Worm (Caenorhabditis elegans) whole organism, young adult: ENCODE results near the gene trpp-9.
A peak's percentile ranks its signal among the peaks of the same experiment; 100 is the strongest.

Experiments used
- B0035.1 ChIP-seq: sonication (generic microtip); optimal IDR thresholded peaks from 2 replicates; lab custom pipeline; 2016; ENCODE audit warnings: missing genetic modification characterization, mild to moderate bottlenecking, missing compliant biosample characterization, missing genotype, missing genetic modification reagents
- C17E4.6 ChIP-seq: fragments of 200-800 bp; sonication (Bioruptor generic); IDR thresholded peaks from 2 replicates; pipeline ENCODE4 v1.3.6; 2022; ENCODE audit warnings: missing genetic modification reagents, missing genetic modification characterization, missing compliant biosample characterization
- F10E7.11 ChIP-seq: sonication (generic microtip); optimal IDR thresholded peaks from 2 replicates; lab custom pipeline; 2017; ENCODE audit warnings: mild to moderate bottlenecking, missing genetic modification characterization, moderate library complexity, missing compliant biosample characterization
- F22D6.2 ChIP-seq: sonication (generic microtip); optimal IDR thresholded peaks from 2 replicates; lab custom pipeline; 2016; ENCODE audit warnings: mild to moderate bottlenecking, missing genetic modification characterization, missing compliant biosample characterization
- F39B2.1 ChIP-seq: fragments of 200-800 bp; sonication (Bioruptor generic); IDR thresholded peaks from 2 replicates; pipeline ENCODE4 v1.3.6; 2022; ENCODE audit warnings: missing genetic modification reagents, missing genetic modification characterization, missing compliant biosample characterization
- F55B11.4 ChIP-seq: sonication (generic microtip); optimal IDR thresholded peaks from 2 replicates; lab custom pipeline; 2016; ENCODE audit warnings: missing compliant biosample characterization, missing genetic modification characterization, borderline replicate concordance; ENCODE audit not compliant: insufficient read depth
- K11D2.4 ChIP-seq: fragments of 200-800 bp; sonication (Bioruptor generic); IDR thresholded peaks from 2 replicates; pipeline ENCODE4 v1.3.6; 2022; ENCODE audit warnings: missing genetic modification reagents, missing genetic modification characterization, missing compliant biosample characterization
- K12H6.12 ChIP-seq: fragments of 200-800 bp; sonication (Bioruptor generic); optimal IDR thresholded peaks from 2 replicates; lab custom pipeline; 2018; ENCODE audit warnings: mild to moderate bottlenecking, missing genetic modification characterization, missing compliant biosample characterization
- T07F8.4 ChIP-seq: sonication (generic microtip); optimal IDR thresholded peaks from 2 replicates; lab custom pipeline; 2016; ENCODE audit warnings: mild to moderate bottlenecking, missing genetic modification characterization, moderate library complexity, missing compliant biosample characterization
- Y56A3A.18 ChIP-seq: fragments of 200-800 bp; sonication (Bioruptor generic); IDR thresholded peaks from 2 replicates; pipeline ENCODE4 v1.3.6; 2022; ENCODE audit warnings: missing genetic modification reagents, missing genetic modification characterization, missing compliant biosample characterization
- ZK185.1 ChIP-seq: sonication (generic microtip); optimal IDR thresholded peaks from 2 replicates; lab custom pipeline; 2016; ENCODE audit warnings: mild to moderate bottlenecking, missing genetic modification characterization, missing compliant biosample characterization; ENCODE audit not compliant: poor library complexity, severe bottlenecking
- ama-1 ChIP-seq, 3 experiments: fragments of 150-350 bp in 1 of 3; sonication (generic microtip) in 2 of 3; optimal IDR thresholded peaks; 2 replicates each; lab custom pipeline; 2014 to 2018; ENCODE audit warnings: missing biosample characterization in 2 of 3, missing genetic modification characterization in 2 of 3, missing genetic modification reagents in 2 of 3
- aptf-3 ChIP-seq: fragments of 200-800 bp; sonication (Bioruptor generic); IDR thresholded peaks from 2 replicates; pipeline ENCODE4 v1.3.6; 2022; ENCODE audit warnings: missing genetic modification characterization, missing compliant biosample characterization
- atf-7 ChIP-seq: sonication (generic microtip); optimal IDR thresholded peaks from 2 replicates; lab custom pipeline; 2017; ENCODE audit warnings: mild to moderate bottlenecking, missing genetic modification characterization, missing compliant biosample characterization
- attf-6 ChIP-seq: fragments of 200-800 bp; sonication (Bioruptor generic); IDR thresholded peaks from 2 replicates; pipeline ENCODE4 v1.3.6; 2022; ENCODE audit warnings: missing genetic modification reagents, missing genetic modification characterization, missing compliant biosample characterization
- cebp-1 ChIP-seq, 2 experiments: fragments of 200-800 bp in 1 of 2; sonication (Bioruptor generic) in 1 of 2; sonication (generic microtip) in 1 of 2; IDR thresholded peaks in 1 of 2; optimal IDR thresholded peaks in 1 of 2; 2 replicates each; pipeline versions ENCODE4 v1.3.6 to Lab custom; 2017 to 2022; ENCODE audit warnings: missing compliant biosample characterization in 2 of 2, missing genetic modification characterization in 2 of 2, mild to moderate bottlenecking in 1 of 2, missing genetic modification reagents in 1 of 2, moderate library complexity in 1 of 2
- cebp-2 ChIP-seq: fragments of 200-800 bp; sonication (Bioruptor generic); IDR thresholded peaks from 2 replicates; pipeline ENCODE4 v1.3.6; 2022; ENCODE audit warnings: missing genetic modification characterization, missing compliant biosample characterization
- ceh-79 ChIP-seq: sonication (generic microtip); optimal IDR thresholded peaks from 2 replicates; lab custom pipeline; 2017; ENCODE audit warnings: mild to moderate bottlenecking, missing genetic modification characterization, missing compliant biosample characterization
- chd-7 ChIP-seq: sonication (generic microtip); optimal IDR thresholded peaks from 2 replicates; lab custom pipeline; 2016; ENCODE audit warnings: mild to moderate bottlenecking, missing genetic modification characterization, moderate library complexity, missing compliant biosample characterization
- gei-17 ChIP-seq: fragments of 200-800 bp; sonication (Bioruptor generic); optimal IDR thresholded peaks from 2 replicates; lab custom pipeline; 2018; ENCODE audit warnings: mild to moderate bottlenecking, missing genetic modification characterization, missing compliant biosample characterization
- hmg-20 ChIP-seq: fragments of 200-800 bp; sonication (Bioruptor generic); IDR thresholded peaks from 2 replicates; pipeline ENCODE4 v1.3.6; 2022; ENCODE audit warnings: missing genetic modification reagents, missing genetic modification characterization, missing compliant biosample characterization
- let-607 ChIP-seq, 2 experiments: fragments of 200-800 bp in 1 of 2; sonication (Bioruptor generic) in 1 of 2; sonication (generic microtip) in 1 of 2; optimal IDR thresholded peaks; 2 replicates each; lab custom pipeline; 2016 to 2018; ENCODE audit warnings: mild to moderate bottlenecking in 2 of 2, missing compliant biosample characterization in 2 of 2, missing genetic modification characterization in 2 of 2, moderate library complexity in 2 of 2, missing genotype in 1 of 2
- lin-35 ChIP-seq, 3 experiments: fragments of 150-350 bp in 2 of 3; sonication (generic microtip) in 1 of 3; optimal IDR thresholded peaks; 2 replicates each; lab custom pipeline; 2014 to 2018; ENCODE audit warnings: missing biosample characterization in 3 of 3, missing genetic modification characterization in 3 of 3, missing genetic modification reagents in 3 of 3
- lin-54 ChIP-seq: fragments of 200-800 bp; sonication (Bioruptor generic); optimal IDR thresholded peaks from 2 replicates; lab custom pipeline; 2018; ENCODE audit warnings: mild to moderate bottlenecking, missing genetic modification characterization, missing compliant biosample characterization
- lsy-27 ChIP-seq: sonication (generic microtip); optimal IDR thresholded peaks from 2 replicates; lab custom pipeline; 2017; ENCODE audit warnings: missing genetic modification characterization, mild to moderate bottlenecking, missing compliant biosample characterization, antibody characterized with exemption, missing genotype, borderline replicate concordance; ENCODE audit not compliant: insufficient read depth
- madf-3 ChIP-seq: fragments of 200-800 bp; sonication (Bioruptor generic); IDR thresholded peaks from 2 replicates; pipeline ENCODE4 v1.3.6; 2022; ENCODE audit warnings: missing genetic modification reagents, missing genetic modification characterization, missing compliant biosample characterization
- madf-8 ChIP-seq: fragments of 200-800 bp; sonication (Bioruptor generic); conservative IDR thresholded peaks from 2 replicates; pipeline ENCODE4 v1.3.6; 2022; ENCODE audit warnings: missing genetic modification reagents, missing genetic modification characterization, missing compliant biosample characterization
- mcd-1 ChIP-seq: fragments of 200-800 bp; sonication (Bioruptor generic); IDR thresholded peaks from 2 replicates; pipeline ENCODE4 v1.3.6; 2022; ENCODE audit warnings: missing genetic modification reagents, missing genetic modification characterization, missing compliant biosample characterization
- nfya-2 ChIP-seq: fragments of 200-800 bp; sonication (Bioruptor generic); IDR thresholded peaks from 2 replicates; pipeline ENCODE4 v1.3.6; 2022; ENCODE audit warnings: missing genetic modification reagents, missing genetic modification characterization, missing compliant biosample characterization
- nhr-120 ChIP-seq: fragments of 200-800 bp; sonication (Bioruptor generic); IDR thresholded peaks from 2 replicates; pipeline ENCODE4 v1.3.6; 2022; ENCODE audit warnings: missing genetic modification characterization, missing compliant biosample characterization
- nhr-80 ChIP-seq: sonication (generic microtip); optimal IDR thresholded peaks from 2 replicates; lab custom pipeline; 2016; ENCODE audit warnings: missing genetic modification characterization, missing compliant biosample characterization
- nhr-90 ChIP-seq: sonication (generic microtip); optimal IDR thresholded peaks from 2 replicates; lab custom pipeline; 2016; ENCODE audit warnings: missing genotype, mild to moderate bottlenecking, missing genetic modification characterization, missing compliant biosample characterization
- repo-1 ChIP-seq: sonication (generic microtip); optimal IDR thresholded peaks from 2 replicates; lab custom pipeline; 2017; ENCODE audit warnings: mild to moderate bottlenecking, missing genetic modification characterization, missing compliant biosample characterization
- rpc-1 ChIP-seq, 2 experiments: fragments of 150-350 bp in 1 of 2; sonication (generic microtip) in 1 of 2; optimal IDR thresholded peaks; 2 replicates each; lab custom pipeline; 2014 to 2018; ENCODE audit warnings: missing biosample characterization in 1 of 2, missing genetic modification characterization in 1 of 2, missing genetic modification reagents in 1 of 2, missing genotype in 1 of 2
- somi-1 ChIP-seq: fragments of 200-800 bp; sonication (Bioruptor generic); optimal IDR thresholded peaks from 2 replicates; lab custom pipeline; 2018; ENCODE audit warnings: mild to moderate bottlenecking, missing genetic modification characterization, missing compliant biosample characterization
- tbp1 ChIP-seq: fragments of 200-800 bp; sonication (Bioruptor generic); optimal IDR thresholded peaks from 2 replicates; lab custom pipeline; 2018; ENCODE audit warnings: mild to moderate bottlenecking, missing genetic modification characterization, missing compliant biosample characterization
- tlf-1 ChIP-seq: fragments of 200-800 bp; sonication (Bioruptor generic); optimal IDR thresholded peaks from 2 replicates; lab custom pipeline; 2018; ENCODE audit warnings: mild to moderate bottlenecking, missing genetic modification characterization, missing compliant biosample characterization
- ztf-3 ChIP-seq: fragments of 200-800 bp; sonication (Bioruptor generic); optimal IDR thresholded peaks from 2 replicates; lab custom pipeline; 2018; ENCODE audit warnings: mild to moderate bottlenecking, missing genetic modification characterization, missing compliant biosample characterization

The trpp-9 gene

ce11 chrX:11603234-11604108 lies 39.7 kb downstream of the trpp-9 start (continued):
- TF ChIP-seq nhr-120 (no peak), C17E4.6 (GFP tag; lab: Robert Waterston, UW) (no peak), F10E7.11 (tag; lab: Kevin White, UChicago) (peak; percentile 31), K11D2.4 (GFP tag; lab: Robert Waterston, UW) (peak; percentile 44; the same call in 1 of the 2 replicates), let-607 (tag; optimal IDR thresholded peaks at IDR 0.05; lab: Kevin White, UChicago) (peak in 1 of 2 experiments; percentile 45), K12H6.12 (tag; lab: Kevin White, UChicago) (peak; percentile 1), T07F8.4 (no peak), cebp-1 (GFP tag; IDR thresholded peaks at IDR 0.05; lab: Robert Waterston, UW) (peak; percentile 62; the same call in 1 of the 2 replicates), cebp-1 (tag; optimal IDR thresholded peaks at IDR 0.05; lab: Kevin White, UChicago) (peak; percentile 82), ceh-79 (peak; percentile 44), ama-1 (optimal IDR thresholded peaks at IDR 0.05; lab: Kevin White, UChicago) (peak; percentile 76), ama-1 (GFP tag; optimal IDR thresholded peaks at IDR 0.05; lab: Kevin White, UChicago) (peak in 1 of 2 experiments; percentile 36), ztf-3 (GFP tag; lab: Kevin White, UChicago) (peak; percentile 64), nhr-90 (tag; lab: Kevin White, UChicago) (peak; percentile 27), lin-54 (GFP tag; lab: Kevin White, UChicago) (peak; percentile 38), repo-1 (peak; percentile 90), atf-7 (tag; lab: Kevin White, UChicago) (peak; percentile 69), tbp1 (GFP tag; lab: Kevin White, UChicago) (peak; percentile 51), gei-17 (GFP tag; lab: Kevin White, UChicago) (peak; percentile 74), F22D6.2 (tag; lab: Kevin White, UChicago) (peak; percentile 8), mcd-1 (GFP tag; lab: Robert Waterston, UW) (0 out of 2 replicates have a peak, but pooled peaks have one; percentile 29), hmg-20 (GFP tag; lab: Robert Waterston, UW) (peak; percentile 33; the same call in 1 of the 2 replicates), B0035.1 (tag; lab: Kevin White, UChicago) (peak; percentile 60), ZK185.1 (peak; percentile 64), nhr-80 (peak; percentile 14), nfya-2 (GFP tag; lab: Robert Waterston, UW) (0 out of 2 replicates have a peak, but pooled peaks have one; percentile 43), F39B2.1 (no peak), madf-3 (GFP tag; lab: Robert Waterston, UW) (peak; percentile 27; the same call in 1 of the 2 replicates), F55B11.4 (tag; lab: Kevin White, UChicago) (no peak), somi-1 (peak; percentile 68), tlf-1 (GFP tag; lab: Kevin White, UChicago) (peak; percentile 61), cebp-2 (GFP tag; lab: Robert Waterston, UW) (no peak), attf-6 (peak; percentile 40; the same call in 1 of the 2 replicates)

ce11 chrX:11605214-11605765 lies 41.6 kb downstream of the trpp-9 start, which contains the start of gene ftt-2:
ftt-2 (minus strand) TSS chrX:11605419.
- TF ChIP-seq Y56A3A.18 (GFP tag; lab: Robert Waterston, UW), result no peak
- no peak for TF ChIP-seq F55B11.4 (tag; lab: Kevin White, UChicago)
- no peak for TF ChIP-seq lsy-27 (tag; lab: Kevin White, UChicago)
- TF ChIP-seq aptf-3, result no peak
- TF ChIP-seq ama-1 (optimal IDR thresholded peaks at IDR 0.05; lab: Kevin White, UChicago), result peak; percentile 72
- no peak for TF ChIP-seq ama-1 (GFP tag; optimal IDR thresholded peaks at IDR 0.05; lab: Kevin White, UChicago)
- no peak for TF ChIP-seq madf-8 (GFP tag; lab: Robert Waterston, UW)
- no peak for TF ChIP-seq lin-35 (GFP tag; optimal IDR thresholded peaks at IDR 0.05; lab: Kevin White, UChicago)
- no peak for TF ChIP-seq rpc-1 (optimal IDR thresholded peaks at IDR 0.05; lab: Kevin White, UChicago)
- TF ChIP-seq rpc-1 (tag; optimal IDR thresholded peaks at IDR 0.05; lab: Kevin White, UChicago), result no peak
- TF ChIP-seq chd-7 (tag; lab: Kevin White, UChicago), result no peak
